Fruit fly (Drosophila melanogaster): ENCODE measurements around the gene Mnr.
A peak's percentile ranks its signal among the peaks of the same experiment; 100 is the strongest.

Mnr gene

DNA sequence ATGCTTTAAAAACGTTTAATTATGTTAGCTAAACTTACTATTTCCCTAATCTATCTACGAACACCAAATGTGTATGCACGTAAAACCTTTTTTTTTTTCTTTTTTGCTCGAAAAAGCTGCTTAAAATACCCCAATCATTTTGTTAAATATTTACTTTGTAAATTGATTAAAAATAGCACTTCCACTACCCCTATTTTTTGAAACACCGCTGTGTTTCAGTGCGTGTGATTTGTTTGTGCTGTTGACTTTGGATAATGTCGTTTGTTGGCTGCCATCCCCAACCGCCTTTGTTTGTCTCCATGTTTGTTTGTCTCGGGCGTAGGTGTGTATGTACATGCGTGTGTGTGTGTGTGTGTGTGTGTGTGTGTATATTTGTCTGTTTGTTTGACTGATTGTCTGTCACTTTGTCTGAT, 39.2 kb downstream of the Mnr start (continued):
- TF ChIP-seq chif (GFP tag; optimal IDR thresholded peaks at IDR 0.05), result peak in 1 of 2 experiments; percentile 58
- TF ChIP-seq CG12659 (GFP tag; optimal IDR thresholded peaks at IDR 0.05), result peak; percentile 50
- TF ChIP-seq br (optimal IDR thresholded peaks at IDR 0.05), result no peak
- TF ChIP-seq CG9797 (GFP tag; optimal IDR thresholded peaks at IDR 0.05), result no peak
- no peak for TF ChIP-seq vnd (GFP tag; IDR thresholded peaks at IDR 0.05; ENCODE audit: partially characterized antibody)
- TF ChIP-seq stc (GFP tag; IDR thresholded peaks at IDR 0.05), result peak; percentile 38; the same call in 1 of the 2 replicates
- peak; percentile 21 for TF ChIP-seq CG8944 (GFP tag; optimal IDR thresholded peaks at IDR 0.05)
- TF ChIP-seq sob (GFP tag; IDR thresholded peaks at IDR 0.05), result 0 out of 2 replicates have a peak, but pooled peaks have one; percentile 21
- peak; percentile 75 for TF ChIP-seq bab2 (GFP tag; optimal IDR thresholded peaks at IDR 0.05)
- TF ChIP-seq sisA (GFP tag; IDR thresholded peaks at IDR 0.05), result no peak
- peak; percentile 0 for TF ChIP-seq ind (GFP tag; optimal IDR thresholded peaks at IDR 0.05)
- no peak for TF ChIP-seq Myb (GFP tag; optimal IDR thresholded peaks at IDR 0.05)
- TF ChIP-seq vfl (GFP tag; optimal IDR thresholded peaks at IDR 0.05), result no peak
- peak; percentile 48 for TF ChIP-seq CG2120 (GFP tag; optimal IDR thresholded peaks at IDR 0.05)
- TF ChIP-seq TFAM (GFP tag; optimal IDR thresholded peaks at IDR 0.05), result no peak
- TF ChIP-seq CG16815 (GFP tag; optimal IDR thresholded peaks at IDR 0.05), result no peak
- peak; percentile 13 for TF ChIP-seq CG13123 (GFP tag; optimal IDR thresholded peaks at IDR 0.05)
- no peak for TF ChIP-seq eyg (GFP tag; optimal IDR thresholded peaks at IDR 0.05)
- no peak; the same call in 1 of the 2 replicates for TF ChIP-seq seq (GFP tag; IDR thresholded peaks at IDR 0.05)
- peak; percentile 63; the same call in 2 of the 3 replicates for TF ChIP-seq ci (GFP tag; IDR thresholded peaks at IDR 0.05)
- TF ChIP-seq Jarid2 (GFP tag; optimal IDR thresholded peaks at IDR 0.05), result no peak
- peak; percentile 68 for TF ChIP-seq CG2678 (tag; optimal IDR thresholded peaks at IDR 0.05)
- no peak for TF ChIP-seq hkb (optimal IDR thresholded peaks at IDR 0.05)
- TF ChIP-seq hkb (GFP tag; IDR thresholded peaks at IDR 0.05), result no peak
- peak; percentile 25; the same call in 1 of the 3 replicates for TF ChIP-seq ken (GFP tag; IDR thresholded peaks at IDR 0.05)
- peak; percentile 2 for TF ChIP-seq gcm2 (GFP tag; optimal IDR thresholded peaks at IDR 0.05)
- TF ChIP-seq CG11504 (tag; optimal IDR thresholded peaks at IDR 0.05), result peak; percentile 67
- no peak for TF ChIP-seq CG9215 (GFP tag; IDR thresholded peaks at IDR 0.05)
- peak; percentile 25 for TF ChIP-seq NK7.1 (GFP tag; optimal IDR thresholded peaks at IDR 0.05)
- no peak for TF ChIP-seq C15 (GFP tag; IDR thresholded peaks at IDR 0.05)
- no peak for TF ChIP-seq Dfd (GFP tag; optimal IDR thresholded peaks at IDR 0.05)
- TF ChIP-seq sens (GFP tag), result peak; percentile 95
- peak; percentile 38 for TF ChIP-seq NC2β (GFP tag; optimal IDR thresholded peaks at IDR 0.05)
- peak; percentile 69 for TF ChIP-seq Hmr (GFP tag; optimal IDR thresholded peaks at IDR 0.05)
- no peak for TF ChIP-seq CG4617 (GFP tag; optimal IDR thresholded peaks at IDR 0.05; ENCODE audit: borderline replicate concordance)
- TF ChIP-seq CG10462 (GFP tag; optimal IDR thresholded peaks at IDR 0.05), result peak; percentile 29
- no peak for TF ChIP-seq pb (GFP tag; optimal IDR thresholded peaks at IDR 0.05)
- peak; percentile 25 for TF ChIP-seq CG9817 (tag; optimal IDR thresholded peaks at IDR 0.05)
- no peak for TF ChIP-seq CG7372 (GFP tag; IDR thresholded peaks at IDR 0.05)
- no peak for TF ChIP-seq CG11560 (tag; IDR thresholded peaks at IDR 0.05)
- TF ChIP-seq CG1647 (GFP tag; optimal IDR thresholded peaks at IDR 0.05), result peak; percentile 8
- peak; percentile 66 for TF ChIP-seq dmrt11E (tag; optimal IDR thresholded peaks at IDR 0.05)
- no peak for TF ChIP-seq E2f2 (GFP tag; IDR thresholded peaks at IDR 0.05)
- TF ChIP-seq Blimp-1 (GFP tag; optimal IDR thresholded peaks at IDR 0.05), result peak; percentile 23
- no peak for TF ChIP-seq ato (GFP tag; IDR thresholded peaks at IDR 0.05; ENCODE audit: partially characterized antibody)
- peak; percentile 41 for TF ChIP-seq ac (GFP tag; optimal IDR thresholded peaks at IDR 0.05)
- peak; percentile 19 for TF ChIP-seq CG12219 (GFP tag; optimal IDR thresholded peaks at IDR 0.05)
- peak; percentile 24 for TF ChIP-seq phol (tag; optimal IDR thresholded peaks at IDR 0.05)
- TF ChIP-seq CG8290 (GFP tag; optimal IDR thresholded peaks at IDR 0.05), result peak; percentile 17
- peak; percentile 6 to 74 for TF ChIP-seq CG8290 (tag; optimal IDR thresholded peaks at IDR 0.05)
- no peak for TF ChIP-seq klu (GFP tag; IDR thresholded peaks at IDR 0.05)
- no peak for TF ChIP-seq CG1832 (GFP tag; optimal IDR thresholded peaks at IDR 0.05)
- TF ChIP-seq CG5180 (GFP tag; optimal IDR thresholded peaks at IDR 0.05), result peak; percentile 51

All from whole organism, embryonic.